Fruit fly (Drosophila melanogaster) whole organism, pupa: ENCODE measurements around the gene Fcp3C.

Experiments
- CG10348 ChIP-seq: fragments of 200-800 bp; sonication (Bioruptor generic); IDR thresholded peaks from 2 replicates; pipeline ENCODE4 v1.3.6; 2022; ENCODE audit warnings: missing biosample characterization, missing genetic modification characterization
- CG12605 ChIP-seq: fragments of 200-800 bp; sonication (Bioruptor generic); IDR thresholded peaks from 2 replicates; pipeline ENCODE4 v1.3.6; 2022; ENCODE audit warnings: missing biosample characterization, missing genetic modification characterization
- CG13204 ChIP-seq: fragments of 200-800 bp; sonication (Bioruptor generic); optimal IDR thresholded peaks from 2 replicates; lab custom pipeline; 2018; ENCODE audit warnings: missing biosample characterization, mild to moderate bottlenecking, missing genetic modification characterization, moderate library complexity
- CG14655 ChIP-seq: fragments of 200-800 bp; sonication (Bioruptor generic); optimal IDR thresholded peaks from 3 replicates; lab custom pipeline; 2017; ENCODE audit warnings: mild to moderate bottlenecking, missing biosample characterization, missing genetic modification reagents, missing genetic modification characterization
- CG15710 ChIP-seq: fragments of 200-800 bp; sonication (Bioruptor generic); optimal IDR thresholded peaks from 2 replicates; lab custom pipeline; 2018; ENCODE audit warnings: missing biosample characterization, mild to moderate bottlenecking, missing genetic modification characterization, moderate library complexity
- CG17806 ChIP-seq: fragments of 200-800 bp; sonication (Bioruptor generic); optimal IDR thresholded peaks from 2 replicates; lab custom pipeline; 2018; ENCODE audit warnings: missing biosample characterization, mild to moderate bottlenecking, missing genetic modification characterization, moderate library complexity
- CG32121 ChIP-seq: fragments of 200-800 bp; sonication (Bioruptor generic); IDR thresholded peaks from 2 replicates; pipeline ENCODE4 v1.3.6; 2022; ENCODE audit warnings: missing biosample characterization, missing genetic modification characterization
- CG34367 ChIP-seq: fragments of 200-800 bp; sonication (Bioruptor generic); optimal IDR thresholded peaks from 2 replicates; lab custom pipeline; 2018; ENCODE audit warnings: missing biosample characterization, mild to moderate bottlenecking, missing genetic modification characterization
- CG4496 ChIP-seq: fragments of 200-800 bp; sonication (Bioruptor generic); IDR thresholded peaks from 3 replicates; pipeline ENCODE4 v1.3.6; 2022; ENCODE audit warnings: missing biosample characterization, missing genetic modification characterization
- CG8159 ChIP-seq: fragments of 200-800 bp; sonication (Bioruptor generic); optimal IDR thresholded peaks from 3 replicates; lab custom pipeline; 2018; ENCODE audit warnings: missing biosample characterization, mild to moderate bottlenecking, missing genetic modification characterization, moderate library complexity
- CG8301 ChIP-seq: fragments of 200-800 bp; sonication (Bioruptor generic); optimal IDR thresholded peaks from 2 replicates; lab custom pipeline; 2018; ENCODE audit warnings: missing biosample characterization, mild to moderate bottlenecking, missing genetic modification characterization
- CG9948 ChIP-seq: fragments of 200-800 bp; sonication (Bioruptor generic); optimal IDR thresholded peaks from 2 replicates; lab custom pipeline; 2018; ENCODE audit warnings: missing biosample characterization, mild to moderate bottlenecking, missing genetic modification characterization, moderate library complexity
- D1 ChIP-seq: fragments of 200-800 bp; sonication (Bioruptor generic); optimal IDR thresholded peaks from 2 replicates; lab custom pipeline; 2018; ENCODE audit warnings: missing biosample characterization, mild to moderate bottlenecking, missing genetic modification characterization, moderate library complexity
- EcR ChIP-seq: fragments of 200-800 bp; sonication (Bioruptor generic); optimal IDR thresholded peaks from 3 replicates; lab custom pipeline; 2019; ENCODE audit warnings: missing biosample characterization, missing genetic modification characterization, mild to moderate bottlenecking, moderate library complexity, missing genetic modification reagents
- Ets98B ChIP-seq: fragments of 200-800 bp; sonication (Bioruptor generic); IDR thresholded peaks from 2 replicates; pipeline ENCODE4 v1.3.6; 2022; ENCODE audit warnings: missing biosample characterization, missing genetic modification characterization
- Pif1A ChIP-seq: fragments of 200-800 bp; sonication (Bioruptor generic); optimal IDR thresholded peaks from 3 replicates; lab custom pipeline; 2016; ENCODE audit warnings: missing biosample characterization, missing genetic modification characterization
- Pif1B ChIP-seq: fragments of 200-800 bp; sonication (Bioruptor generic); optimal IDR thresholded peaks from 3 replicates; lab custom pipeline; 2016; ENCODE audit warnings: missing biosample characterization, missing genetic modification characterization
- Snoo ChIP-seq: fragments of 200-800 bp; sonication (Bioruptor generic); optimal IDR thresholded peaks from 3 replicates; lab custom pipeline; 2017; ENCODE audit warnings: missing biosample characterization, mild to moderate bottlenecking, missing genetic modification characterization, inconsistent platforms
- fd96Ca ChIP-seq: fragments of 200-800 bp; sonication (Bioruptor generic); IDR thresholded peaks from 3 replicates; pipeline ENCODE4 v1.3.6; 2022; ENCODE audit warnings: missing biosample characterization, missing genetic modification characterization
- gl ChIP-seq: fragments of 200-800 bp; sonication (Bioruptor generic); optimal IDR thresholded peaks from 2 replicates; lab custom pipeline; 2018; ENCODE audit warnings: missing biosample characterization, mild to moderate bottlenecking, missing genetic modification characterization
- rn ChIP-seq: fragments of 200-800 bp; sonication (Bioruptor generic); IDR thresholded peaks from 2 replicates; pipeline ENCODE4 v1.3.6; 2022; ENCODE audit warnings: missing biosample characterization, missing genetic modification characterization

Fcp3C gene

DNA sequence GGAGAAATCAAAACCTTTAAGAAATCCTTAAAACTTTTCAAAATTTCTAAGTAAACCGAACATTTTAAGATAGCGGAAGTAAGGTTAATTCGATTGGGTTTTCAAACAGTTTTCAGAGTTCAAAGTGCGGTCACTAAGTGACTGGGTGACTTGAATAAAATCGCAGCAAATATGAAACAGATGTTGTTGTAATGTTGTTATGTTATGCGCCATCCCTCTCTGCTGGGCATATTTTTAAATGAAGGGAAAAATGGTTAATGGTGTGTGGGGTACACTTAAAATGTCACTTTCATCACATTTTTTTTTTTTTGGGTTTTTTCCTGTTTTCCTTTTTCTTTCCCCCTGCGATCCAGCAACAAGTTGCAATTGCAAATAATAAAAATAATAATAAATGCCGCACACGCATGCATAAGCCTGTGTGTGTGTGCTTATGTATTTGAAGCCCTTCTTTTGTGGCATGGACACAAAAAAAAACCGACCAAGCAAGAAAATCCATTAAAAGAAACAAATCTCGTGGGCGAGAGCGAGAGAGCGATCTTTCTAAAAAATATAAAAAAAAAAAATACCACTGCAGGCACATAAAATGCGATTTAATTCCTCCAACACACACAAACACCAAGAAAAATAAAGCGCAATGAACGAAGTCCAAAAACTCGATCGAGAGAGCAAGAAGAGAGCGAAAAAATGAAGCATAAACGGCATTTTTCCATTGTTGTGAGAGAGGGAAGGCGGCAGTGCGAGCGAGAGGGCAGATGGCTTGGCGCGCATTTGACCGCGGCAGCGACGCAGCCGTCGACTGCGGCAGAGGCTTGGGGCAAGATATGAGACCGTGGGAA is 12.5 kb downstream of the Fcp3C start:
- TF ChIP-seq Pif1B (GFP tag; lab: Kevin White, UChicago) (peak; percentile 2), CG4496 (GFP tag; lab: Robert Waterston, UW) (peak; percentile 22; the same call in 1 of the 3 replicates), D1 (tag; lab: Kevin White, UChicago) (no peak), CG8159 (tag; lab: Kevin White, UChicago) (no peak), EcR (peak; percentile 70), Snoo (no peak), fd96Ca (GFP tag; lab: Robert Waterston, UW) (peak; percentile 16; the same call in 1 of the 3 replicates), CG12605 (GFP tag; lab: Robert Waterston, UW) (peak; percentile 65; the same call in 1 of the 2 replicates), gl (tag; lab: Kevin White, UChicago) (peak; percentile 54), CG13204 (peak; percentile 9), Pif1A (GFP tag; lab: Kevin White, UChicago) (no peak), rn (GFP tag; lab: Robert Waterston, UW) (no peak), CG15710 (peak; percentile 11), CG9948 (tag; lab: Kevin White, UChicago) (peak; percentile 19), Ets98B (no peak; the same call in 1 of the 2 replicates), CG34367 (tag; lab: Kevin White, UChicago) (peak; percentile 40), CG17806 (peak; percentile 45), CG32121 (GFP tag; lab: Robert Waterston, UW) (no peak), CG14655 (GFP tag; lab: Kevin White, UChicago) (no peak), CG8301 (no peak), CG10348 (GFP tag; lab: Robert Waterston, UW) (no peak)

DNA sequence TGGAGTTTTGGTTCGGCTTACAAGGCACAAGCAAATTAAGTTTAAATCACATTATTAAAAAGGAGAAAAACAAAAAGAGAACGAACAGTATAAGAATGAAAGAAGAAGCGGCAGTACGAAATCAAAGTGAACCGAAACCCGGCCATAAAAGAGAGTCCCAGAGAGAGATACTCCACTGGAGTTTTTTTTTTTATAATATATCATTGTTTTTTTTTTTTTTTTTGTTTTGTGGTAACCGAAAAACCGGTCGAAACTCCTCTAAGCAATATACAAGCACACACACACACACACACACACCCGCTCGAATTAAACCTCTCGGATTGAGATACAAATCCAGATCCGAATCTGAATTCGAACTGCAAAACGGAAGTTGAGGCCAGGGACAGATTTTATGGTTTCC is 15.7 kb downstream of the Fcp3C start:
- no peak for TF ChIP-seq rn (GFP tag; lab: Robert Waterston, UW)
- peak; percentile 12 for TF ChIP-seq CG13204
- peak; percentile 6 for TF ChIP-seq CG8159 (tag; lab: Kevin White, UChicago)
- no peak for TF ChIP-seq CG10348 (GFP tag; lab: Robert Waterston, UW)
- peak; percentile 51; the same call in 1 of the 2 replicates for TF ChIP-seq CG12605 (GFP tag; lab: Robert Waterston, UW)
- no peak for TF ChIP-seq CG9948 (tag; lab: Kevin White, UChicago)
- TF ChIP-seq CG34367 (tag; lab: Kevin White, UChicago): peak; percentile 19
- 0 out of 3 replicates have a peak, but pooled peaks have one; percentile 34 for TF ChIP-seq CG4496 (GFP tag; lab: Robert Waterston, UW)
- TF ChIP-seq EcR: no peak
- peak; percentile 1 for TF ChIP-seq gl (tag; lab: Kevin White, UChicago)
- peak; percentile 13 for TF ChIP-seq Pif1A (GFP tag; lab: Kevin White, UChicago)

DNA sequence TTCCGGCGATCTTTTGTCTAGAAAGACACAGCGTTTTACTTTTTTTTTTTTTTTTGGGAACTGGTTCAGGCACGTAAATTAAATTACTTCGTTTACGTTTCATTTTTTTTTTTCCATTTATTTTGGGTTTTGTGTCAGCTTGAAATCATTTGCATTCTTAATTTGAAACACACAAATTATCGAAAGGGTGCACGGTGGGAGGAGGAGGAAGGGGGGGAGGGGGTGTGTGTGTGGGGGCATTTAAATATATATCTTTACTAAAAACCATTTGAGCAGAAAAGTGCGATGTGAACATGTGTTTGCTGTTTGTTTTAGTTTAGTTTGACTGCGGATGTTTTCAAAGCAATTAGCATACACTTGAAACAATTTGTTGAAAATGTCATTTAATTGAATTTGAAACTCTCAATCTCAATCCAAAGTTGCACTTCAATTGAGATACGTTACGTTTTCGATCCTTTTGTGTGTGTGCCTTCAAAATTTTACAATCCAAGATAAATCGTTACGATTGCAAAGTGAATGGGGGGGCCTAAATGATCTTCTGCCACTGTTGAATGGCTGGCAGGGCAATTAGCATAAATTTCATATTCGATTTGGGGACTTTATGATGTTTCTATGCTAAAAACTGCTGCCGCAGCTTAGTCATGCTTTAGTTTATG is 17.1 kb downstream of the Fcp3C start:
- TF ChIP-seq CG13204: no peak
- no peak for TF ChIP-seq Snoo
- TF ChIP-seq Ets98B: no peak
- no peak for TF ChIP-seq CG9948 (tag; lab: Kevin White, UChicago)
- no peak for TF ChIP-seq CG14655 (GFP tag; lab: Kevin White, UChicago)
- no peak for TF ChIP-seq CG10348 (GFP tag; lab: Robert Waterston, UW)
- no peak for TF ChIP-seq rn (GFP tag; lab: Robert Waterston, UW)
- no peak for TF ChIP-seq CG32121 (GFP tag; lab: Robert Waterston, UW)
- no peak for TF ChIP-seq CG8159 (tag; lab: Kevin White, UChicago)
- no peak for TF ChIP-seq Pif1B (GFP tag; lab: Kevin White, UChicago)
- TF ChIP-seq gl (tag; lab: Kevin White, UChicago): no peak
- no peak for TF ChIP-seq CG4496 (GFP tag; lab: Robert Waterston, UW)
- no peak for TF ChIP-seq CG17806
- no peak for TF ChIP-seq D1 (tag; lab: Kevin White, UChicago)

DNA sequence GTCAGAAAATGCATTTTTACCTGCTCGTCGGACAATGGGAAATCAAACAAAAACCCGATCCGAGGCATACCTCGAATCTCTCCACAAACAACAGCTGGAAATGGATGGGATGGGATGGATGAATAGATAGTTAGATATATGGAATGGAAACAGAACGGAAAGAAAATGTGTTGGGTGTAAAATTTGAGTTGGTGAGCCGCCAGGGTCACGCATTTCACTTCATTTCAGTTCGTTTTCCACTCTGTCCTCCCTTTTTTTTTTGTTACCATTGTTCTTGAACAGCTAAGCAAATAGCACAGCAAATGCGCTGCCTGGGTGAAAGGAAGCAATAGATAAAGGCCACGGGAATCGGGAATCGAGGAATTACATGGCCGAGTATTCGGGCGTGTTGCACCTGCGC is 22.0 kb downstream of the Fcp3C start:
- TF ChIP-seq Snoo: no peak
- no peak for TF ChIP-seq CG17806
- TF ChIP-seq CG34367 (tag; lab: Kevin White, UChicago): no peak
- no peak for TF ChIP-seq CG32121 (GFP tag; lab: Robert Waterston, UW)
- TF ChIP-seq CG10348 (GFP tag; lab: Robert Waterston, UW): no peak
- no peak for TF ChIP-seq CG8159 (tag; lab: Kevin White, UChicago)
- no peak for TF ChIP-seq Pif1B (GFP tag; lab: Kevin White, UChicago)
- no peak for TF ChIP-seq CG14655 (GFP tag; lab: Kevin White, UChicago)
- no peak for TF ChIP-seq rn (GFP tag; lab: Robert Waterston, UW)
- no peak for TF ChIP-seq fd96Ca (GFP tag; lab: Robert Waterston, UW)
- TF ChIP-seq CG12605 (GFP tag; lab: Robert Waterston, UW): no peak
- no peak for TF ChIP-seq CG9948 (tag; lab: Kevin White, UChicago)
- no peak for TF ChIP-seq Ets98B
- TF ChIP-seq CG15710: no peak
- TF ChIP-seq CG4496 (GFP tag; lab: Robert Waterston, UW): no peak

DNA sequence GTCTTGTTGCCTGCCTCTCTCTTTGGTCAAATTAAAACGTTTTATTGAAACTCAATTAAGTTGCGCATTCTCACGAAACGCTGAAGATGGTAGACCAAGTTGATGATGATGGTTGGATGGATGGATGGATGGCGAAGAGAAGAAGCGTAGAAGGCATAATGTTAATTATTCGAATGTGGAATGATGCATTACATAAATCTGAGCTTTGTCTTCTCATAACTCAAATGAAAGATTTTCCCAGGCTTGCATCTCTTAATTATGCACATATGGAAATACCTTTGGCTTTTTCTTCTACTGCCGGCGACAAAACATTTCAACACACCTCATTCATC is 22.8 kb downstream of the Fcp3C start:
- TF ChIP-seq Ets98B: no peak
- no peak for TF ChIP-seq rn (GFP tag; lab: Robert Waterston, UW)
- TF ChIP-seq CG17806: no peak
- TF ChIP-seq CG8159 (tag; lab: Kevin White, UChicago): no peak
- no peak for TF ChIP-seq Pif1B (GFP tag; lab: Kevin White, UChicago)
- TF ChIP-seq CG8301: no peak
- no peak for TF ChIP-seq CG9948 (tag; lab: Kevin White, UChicago)
- no peak for TF ChIP-seq CG15710
- TF ChIP-seq D1 (tag; lab: Kevin White, UChicago): no peak
- TF ChIP-seq gl (tag; lab: Kevin White, UChicago): no peak
- TF ChIP-seq CG13204: no peak
- no peak for TF ChIP-seq CG12605 (GFP tag; lab: Robert Waterston, UW)
